Fruit fly (Drosophila melanogaster) whole organism, wandering third instar larva: ENCODE measurements around the gene Fuca.
A peak's percentile ranks its signal among the peaks of the same experiment; 100 is the strongest.

Experiments used
- Abd-B ChIP-seq: fragments of >200 bp; optimal IDR thresholded peaks from 2 replicates; lab custom pipeline; 2017; ENCODE audit warnings: missing biosample characterization, missing genetic modification characterization
- CG32264 ChIP-seq: fragments of 200-800 bp; sonication (Bioruptor generic); optimal IDR thresholded peaks from 2 replicates; lab custom pipeline; 2016; ENCODE audit warnings: missing biosample characterization, missing genetic modification characterization
- CG9705 ChIP-seq: fragments of 200-800 bp; sonication (Bioruptor generic); optimal IDR thresholded peaks from 2 replicates; lab custom pipeline; 2018; ENCODE audit warnings: missing biosample characterization, mild to moderate bottlenecking, missing genetic modification characterization
- CrebA ChIP-seq: fragments of 200-800 bp; sonication (Bioruptor generic); optimal IDR thresholded peaks from 2 replicates; lab custom pipeline; 2016; ENCODE audit warnings: missing biosample characterization, mild to moderate bottlenecking, missing genetic modification characterization, borderline replicate concordance
- Dfd ChIP-seq: fragments of >200 bp; optimal IDR thresholded peaks from 2 replicates; lab custom pipeline; 2017; ENCODE audit warnings: missing biosample characterization, missing genetic modification characterization
- Dif ChIP-seq: fragments of 200-275, 200-300 bp; sonication (Bioruptor generic); optimal IDR thresholded peaks from 2 replicates; lab custom pipeline; 2018; ENCODE audit warnings: missing biosample characterization, missing genetic modification characterization; ENCODE audit not compliant: partially characterized antibody
- GATAd ChIP-seq: sonication (Bioruptor generic); optimal IDR thresholded peaks from 2 replicates; lab custom pipeline; 2016; ENCODE audit warnings: missing biosample characterization, missing genetic modification characterization
- HLH106 ChIP-seq: fragments of 200-800 bp; optimal IDR thresholded peaks from 3 replicates; lab custom pipeline; 2019; ENCODE audit warnings: missing biosample characterization, mild to moderate bottlenecking, missing genetic modification characterization, moderate library complexity
- Hnf4 ChIP-seq: fragments of 200-800 bp; sonication (Bioruptor generic); optimal IDR thresholded peaks from 2 replicates; lab custom pipeline; 2016; ENCODE audit warnings: missing biosample characterization, mild to moderate bottlenecking, missing genetic modification characterization
- Hr78 ChIP-seq: fragments of >200 bp; optimal IDR thresholded peaks from 2 replicates; lab custom pipeline; 2017; ENCODE audit warnings: missing biosample characterization, missing genetic modification characterization
- Hr83 ChIP-seq: fragments of 200-300 bp; sonication (Bioruptor generic); optimal IDR thresholded peaks from 2 replicates; lab custom pipeline; 2016; ENCODE audit warnings: missing biosample characterization, mild to moderate bottlenecking, missing genetic modification characterization, moderate library complexity; ENCODE audit not compliant: poor library complexity, severe bottlenecking
- Jra ChIP-seq: sonication (Bioruptor generic); optimal IDR thresholded peaks from 2 replicates; lab custom pipeline; 2016; ENCODE audit warnings: missing biosample characterization, missing genetic modification characterization
- Mio ChIP-seq: sonication (Bioruptor generic); optimal IDR thresholded peaks from 2 replicates; lab custom pipeline; 2016; ENCODE audit warnings: missing biosample characterization, missing genetic modification characterization
- Myc ChIP-seq: fragments of >200 bp; optimal IDR thresholded peaks from 2 replicates; lab custom pipeline; 2017
- N ChIP-seq: fragments of >200 bp; optimal IDR thresholded peaks from 2 replicates; lab custom pipeline; 2018; ENCODE audit warnings: missing biosample characterization, missing external identifiers, missing genetic modification characterization
- OdsH ChIP-seq: fragments of 200-800 bp; sonication (Bioruptor generic); optimal IDR thresholded peaks from 2 replicates; lab custom pipeline; 2016; ENCODE audit warnings: missing biosample characterization, mild to moderate bottlenecking, missing genetic modification characterization
- Rel ChIP-seq, 2 experiments: fragments of 200-800 bp; sonication (Bioruptor generic) in 1 of 2; optimal IDR thresholded peaks; 2 replicates in 1 of 2; 3 replicates in 1 of 2; lab custom pipeline; 2016 to 2019; ENCODE audit warnings: mild to moderate bottlenecking in 2 of 2, missing biosample characterization in 2 of 2, missing genetic modification characterization in 2 of 2, moderate library complexity in 1 of 2
- Sp1 ChIP-seq: fragments of 200-800 bp; sonication (Bioruptor generic); optimal IDR thresholded peaks from 3 replicates; lab custom pipeline; 2019; ENCODE audit warnings: missing biosample characterization, mild to moderate bottlenecking, missing genetic modification characterization, moderate library complexity
- Vsx2 ChIP-seq: fragments of 200-300, 225-300 bp; sonication (Bioruptor generic); optimal IDR thresholded peaks from 2 replicates; lab custom pipeline; 2018; ENCODE audit warnings: missing biosample characterization, missing genetic modification characterization; ENCODE audit not compliant: partially characterized antibody
- br ChIP-seq: fragments of 200-800 bp; sonication (Bioruptor generic); optimal IDR thresholded peaks from 2 replicates; lab custom pipeline; 2016; ENCODE audit warnings: missing biosample characterization, missing genetic modification characterization
- brk ChIP-seq: fragments of 200-800 bp; sonication (Bioruptor generic); optimal IDR thresholded peaks from 2 replicates; lab custom pipeline; 2016; ENCODE audit warnings: missing biosample characterization, mild to moderate bottlenecking, missing genetic modification characterization
- dl ChIP-seq, 2 experiments: fragments of 175-275, 200-275 bp in 1 of 2; fragments of 200-275 bp in 1 of 2; sonication (Bioruptor generic); optimal IDR thresholded peaks; lab custom pipeline; 2018; ENCODE audit warnings: mild to moderate bottlenecking in 2 of 2, missing biosample characterization in 2 of 2, missing genetic modification characterization in 2 of 2, moderate library complexity in 2 of 2; ENCODE audit not compliant: partially characterized antibody in 2 of 2, insufficient read depth in 1 of 2
- dmrt93B ChIP-seq: fragments of 200-800 bp; sonication (Bioruptor generic); optimal IDR thresholded peaks from 2 replicates; lab custom pipeline; 2018; ENCODE audit warnings: missing biosample characterization, mild to moderate bottlenecking, missing genetic modification characterization
- dsf ChIP-seq: sonication (Bioruptor generic); optimal IDR thresholded peaks from 2 replicates; lab custom pipeline; 2016; ENCODE audit warnings: missing biosample characterization, missing genetic modification characterization, borderline replicate concordance
- ey ChIP-seq: fragments of 200-800 bp; sonication (Bioruptor generic); optimal IDR thresholded peaks from 2 replicates; lab custom pipeline; 2016; ENCODE audit warnings: missing biosample characterization, missing genetic modification characterization
- foxo ChIP-seq, 2 experiments: fragments of 200-800 bp; sonication (Bioruptor generic); optimal IDR thresholded peaks; 2 replicates in 1 of 2; 3 replicates in 1 of 2; lab custom pipeline; 2016 to 2017; ENCODE audit warnings: missing biosample characterization in 2 of 2, missing genetic modification characterization in 2 of 2
- fru ChIP-seq: fragments of 200-800 bp; sonication (Bioruptor generic); optimal IDR thresholded peaks from 3 replicates; lab custom pipeline; 2016; ENCODE audit warnings: missing biosample characterization, mild to moderate bottlenecking, missing genetic modification characterization
- h ChIP-seq: fragments of 200-800 bp; sonication (Bioruptor generic); optimal IDR thresholded peaks from 3 replicates; lab custom pipeline; 2016; ENCODE audit warnings: missing biosample characterization, mild to moderate bottlenecking, missing genetic modification characterization
- jim ChIP-seq: fragments of 175-275, 200-325 bp; sonication (Bioruptor generic); optimal IDR thresholded peaks from 2 replicates; lab custom pipeline; 2016; ENCODE audit warnings: missing biosample characterization, mild to moderate bottlenecking, missing genetic modification characterization
- lola ChIP-seq: fragments of >200 bp; optimal IDR thresholded peaks from 2 replicates; lab custom pipeline; 2017; ENCODE audit warnings: missing biosample characterization, missing genetic modification characterization
- pan ChIP-seq: fragments of >200 bp; optimal IDR thresholded peaks from 2 replicates; lab custom pipeline; 2017
- psq ChIP-seq: fragments of 200-800 bp; sonication (Bioruptor generic); optimal IDR thresholded peaks from 3 replicates; lab custom pipeline; 2017; ENCODE audit warnings: missing biosample characterization, mild to moderate bottlenecking, missing genetic modification characterization, moderate library complexity
- rgr ChIP-seq: fragments of 200-800 bp; sonication (Bioruptor generic); optimal IDR thresholded peaks from 3 replicates; lab custom pipeline; 2016; ENCODE audit warnings: missing biosample characterization, mild to moderate bottlenecking, missing genetic modification characterization
- sage ChIP-seq: fragments of 200-800 bp; sonication (Bioruptor generic); optimal IDR thresholded peaks from 2 replicates; lab custom pipeline; 2016; ENCODE audit warnings: missing biosample characterization, mild to moderate bottlenecking, missing genetic modification characterization
- sv ChIP-seq: fragments of 200-800 bp; sonication (Bioruptor generic); optimal IDR thresholded peaks from 3 replicates; lab custom pipeline; 2016; ENCODE audit warnings: missing biosample characterization, missing genetic modification characterization
- tai ChIP-seq: sonication (Bioruptor generic); optimal IDR thresholded peaks from 2 replicates; lab custom pipeline; 2016; ENCODE audit warnings: missing biosample characterization, missing genetic modification characterization
- usp ChIP-seq: fragments of >200 bp; optimal IDR thresholded peaks from 2 replicates; lab custom pipeline; 2017; ENCODE audit warnings: missing biosample characterization, missing genetic modification characterization
- woc ChIP-seq: sonication (Bioruptor generic); optimal IDR thresholded peaks from 2 replicates; lab custom pipeline; 2016; ENCODE audit warnings: missing biosample characterization, mild to moderate bottlenecking, missing genetic modification characterization

The Fuca gene

dm6 chr3L:11536132-11536531, 13.6 kb upstream of the Fuca start:
- peak in 1 of 2 experiments; percentile 21 for TF ChIP-seq foxo (GFP tag; optimal IDR thresholded peaks at IDR 0.05; lab: Kevin White, UChicago)
- no peak for TF ChIP-seq Myc (lab: Kevin White, UChicago)
- no peak for TF ChIP-seq Rel (GFP tag; optimal IDR thresholded peaks at IDR 0.05; lab: Kevin White, UChicago)
- no peak for TF ChIP-seq Rel (tag; optimal IDR thresholded peaks at IDR 0.05; lab: Kevin White, UChicago)
- peak; percentile 19 for TF ChIP-seq HLH106 (tag; lab: Kevin White, UChicago)
- TF ChIP-seq h (GFP tag; lab: Kevin White, UChicago), result peak; percentile 36

dm6 chr3L:11534391-11535246, 12.1 kb upstream of the Fuca start:
- TF ChIP-seq brk (GFP tag; lab: Kevin White, UChicago), result no peak
- TF ChIP-seq N (GFP tag; lab: Kevin White, UChicago), result peak; percentile 18
- TF ChIP-seq Hr83 (GFP tag; lab: Kevin White, UChicago), result peak; percentile 8
- no peak for TF ChIP-seq Dfd (GFP tag; lab: Kevin White, UChicago)
- TF ChIP-seq dl (GFP tag; optimal IDR thresholded peaks at IDR 0.05; lab: Kevin White, UChicago; ENCODE audit: insufficient read depth in 1 of 2, partially characterized antibody in 2 of 2), result peak; percentile 46 to 79
- peak; percentile 34 for TF ChIP-seq OdsH (GFP tag; lab: Kevin White, UChicago)
- TF ChIP-seq Myc (lab: Kevin White, UChicago), result no peak
- no peak for TF ChIP-seq woc (GFP tag; lab: Kevin White, UChicago)
- no peak for TF ChIP-seq GATAd (GFP tag; lab: Kevin White, UChicago)
- no peak for TF ChIP-seq dsf
- peak in 1 of 2 experiments; percentile 15 for TF ChIP-seq foxo (GFP tag; optimal IDR thresholded peaks at IDR 0.05; lab: Kevin White, UChicago)
- TF ChIP-seq ey (GFP tag; lab: Kevin White, UChicago), result no peak
- TF ChIP-seq Mio (GFP tag; lab: Kevin White, UChicago), result no peak
- TF ChIP-seq tai (GFP tag; lab: Kevin White, UChicago), result no peak
- TF ChIP-seq h (GFP tag; lab: Kevin White, UChicago), result peak; percentile 42
- TF ChIP-seq usp (GFP tag; lab: Kevin White, UChicago), result no peak
- TF ChIP-seq lola (GFP tag; lab: Kevin White, UChicago), result no peak
- TF ChIP-seq Vsx2 (GFP tag; lab: Kevin White, UChicago), result peak; percentile 50
- no peak for TF ChIP-seq br (GFP tag; lab: Kevin White, UChicago)
- no peak for TF ChIP-seq Abd-B
- no peak for TF ChIP-seq sage (GFP tag; lab: Kevin White, UChicago)
- peak; percentile 31 for TF ChIP-seq HLH106 (tag; lab: Kevin White, UChicago)
- no peak for TF ChIP-seq fru (GFP tag; lab: Kevin White, UChicago)
- TF ChIP-seq CG9705, result no peak
- no peak for TF ChIP-seq CG32264 (GFP tag; lab: Kevin White, UChicago)
- TF ChIP-seq CrebA (GFP tag; lab: Kevin White, UChicago), result no peak
- TF ChIP-seq Rel (GFP tag; optimal IDR thresholded peaks at IDR 0.05; lab: Kevin White, UChicago), result no peak
- TF ChIP-seq Rel (tag; optimal IDR thresholded peaks at IDR 0.05; lab: Kevin White, UChicago), result peak; percentile 34
- no peak for TF ChIP-seq Hr78 (GFP tag; lab: Kevin White, UChicago)
- TF ChIP-seq rgr (GFP tag; lab: Kevin White, UChicago), result peak; percentile 39
- TF ChIP-seq pan (lab: Kevin White, UChicago), result no peak
- no peak for TF ChIP-seq Jra
- peak; percentile 4 for TF ChIP-seq Sp1
- peak; percentile 30 for TF ChIP-seq psq (GFP tag; lab: Kevin White, UChicago)
- no peak for TF ChIP-seq sv (GFP tag; lab: Kevin White, UChicago)
- peak; percentile 92 for TF ChIP-seq Dif
- TF ChIP-seq jim (GFP tag; lab: Kevin White, UChicago), result no peak
- TF ChIP-seq Hnf4 (GFP tag; lab: Kevin White, UChicago), result no peak
- no peak for TF ChIP-seq dmrt93B
